Fruit fly (Drosophila melanogaster) whole organism, prepupa: ENCODE measurements around the gene mAChR-B.

Experiments used
- CG10631 ChIP-seq: fragments of 200-800 bp; sonication (Bioruptor generic); optimal IDR thresholded peaks from 2 replicates; lab custom pipeline; 2016; ENCODE audit warnings: missing biosample characterization, missing genetic modification characterization
- CG10669 ChIP-seq: fragments of 200-800 bp; sonication (Bioruptor generic); optimal IDR thresholded peaks from 3 replicates; lab custom pipeline; 2018; ENCODE audit warnings: missing biosample characterization, mild to moderate bottlenecking, missing genetic modification characterization, moderate library complexity
- CG11762 ChIP-seq: fragments of 200-800 bp; sonication (Bioruptor generic); optimal IDR thresholded peaks from 3 replicates; lab custom pipeline; 2016; ENCODE audit warnings: missing biosample characterization, missing genetic modification characterization; ENCODE audit not compliant: insufficient read depth
- CG15336 ChIP-seq: fragments of 200-800 bp; sonication (Bioruptor generic); IDR thresholded peaks from 2 replicates; pipeline ENCODE4 v1.3.6; 2022; ENCODE audit warnings: missing biosample characterization, missing genetic modification characterization
- CG1621 ChIP-seq: fragments of 200-800 bp; sonication (Bioruptor generic); optimal IDR thresholded peaks from 3 replicates; lab custom pipeline; 2018; ENCODE audit warnings: missing biosample characterization, mild to moderate bottlenecking, missing genetic modification characterization
- CG16779 ChIP-seq: fragments of 200-800 bp; sonication (Bioruptor generic); optimal IDR thresholded peaks from 3 replicates; lab custom pipeline; 2017; ENCODE audit warnings: missing biosample characterization, mild to moderate bottlenecking, missing genetic modification characterization
- CG3032 ChIP-seq: fragments of 200-800 bp; optimal IDR thresholded peaks from 2 replicates; lab custom pipeline; 2019; ENCODE audit warnings: missing biosample characterization, mild to moderate bottlenecking, missing genetic modification characterization, moderate library complexity
- CG31627 ChIP-seq: fragments of 200-800 bp; sonication (Bioruptor generic); optimal IDR thresholded peaks from 3 replicates; lab custom pipeline; 2016; ENCODE audit warnings: missing biosample characterization, missing genetic modification characterization
- CG32006 ChIP-seq: fragments of 200-800 bp; sonication (Bioruptor generic); optimal IDR thresholded peaks from 3 replicates; lab custom pipeline; 2017; ENCODE audit warnings: missing biosample characterization, mild to moderate bottlenecking, missing genetic modification characterization
- CG3919 ChIP-seq: fragments of 200-800 bp; sonication (Bioruptor generic); optimal IDR thresholded peaks from 3 replicates; lab custom pipeline; 2016; ENCODE audit warnings: missing biosample characterization, missing genetic modification characterization
- CG4318 ChIP-seq: fragments of 200-800 bp; sonication (Bioruptor generic); optimal IDR thresholded peaks from 3 replicates; lab custom pipeline; 2017; ENCODE audit warnings: missing biosample characterization, mild to moderate bottlenecking, missing genetic modification characterization
- CG6163 ChIP-seq: fragments of 200-800 bp; sonication (Bioruptor generic); IDR thresholded peaks from 3 replicates; pipeline ENCODE4 v1.3.6; 2022; ENCODE audit warnings: missing biosample characterization, missing genetic modification characterization
- CG6276 ChIP-seq: fragments of 200-800 bp; sonication (Bioruptor generic); optimal IDR thresholded peaks from 2 replicates; lab custom pipeline; 2017; ENCODE audit warnings: missing biosample characterization, mild to moderate bottlenecking, missing genetic modification characterization
- CG6792 ChIP-seq: fragments of 200-800 bp; sonication (Bioruptor generic); optimal IDR thresholded peaks from 3 replicates; lab custom pipeline; 2016; ENCODE audit warnings: missing biosample characterization, missing genetic modification characterization
- CG6808 ChIP-seq: fragments of 200-800 bp; sonication (Bioruptor generic); optimal IDR thresholded peaks from 3 replicates; lab custom pipeline; 2017; ENCODE audit warnings: missing biosample characterization, missing genetic modification characterization, mild to moderate bottlenecking, moderate library complexity, missing genetic modification reagents
- CG6854 ChIP-seq: fragments of 200-800 bp; sonication (Bioruptor generic); optimal IDR thresholded peaks from 2 replicates; lab custom pipeline; 2017; ENCODE audit warnings: missing biosample characterization, mild to moderate bottlenecking, missing genetic modification characterization
- CG7368 ChIP-seq: fragments of 200-800 bp; sonication (Bioruptor generic); optimal IDR thresholded peaks from 3 replicates; lab custom pipeline; 2016; ENCODE audit warnings: missing biosample characterization, missing genetic modification characterization
- CG8119 ChIP-seq: fragments of 200-800 bp; sonication (Bioruptor generic); IDR thresholded peaks from 3 replicates; pipeline ENCODE4 v1.3.6; 2022; ENCODE audit warnings: missing biosample characterization, missing genetic modification characterization
- CG9139 ChIP-seq: fragments of 200-800 bp; sonication (Bioruptor generic); optimal IDR thresholded peaks from 3 replicates; lab custom pipeline; 2017; ENCODE audit warnings: missing biosample characterization, mild to moderate bottlenecking, missing genetic modification characterization
- Eip75B ChIP-seq: fragments of 200-800 bp; sonication (Bioruptor generic); optimal IDR thresholded peaks from 3 replicates; lab custom pipeline; 2016; ENCODE audit warnings: missing biosample characterization, missing genetic modification characterization
- Eip78C ChIP-seq: fragments of 200-800 bp; sonication (Bioruptor generic); peaks from one replicate; lab custom pipeline; 2016; ENCODE audit warnings: missing biosample characterization, missing genetic modification characterization
- Eip93F ChIP-seq: fragments of 200-800 bp; sonication (Bioruptor generic); optimal IDR thresholded peaks from 2 replicates; lab custom pipeline; 2016; ENCODE audit warnings: missing biosample characterization, mild to moderate bottlenecking, missing genetic modification characterization
- Gug ChIP-seq: fragments of 200-800 bp; sonication (Bioruptor generic); IDR thresholded peaks from 2 replicates; pipeline ENCODE4 v1.3.6; 2022; ENCODE audit warnings: missing biosample characterization, missing genetic modification characterization
- Hr38 ChIP-seq: sonication (Bioruptor generic); optimal IDR thresholded peaks from 2 replicates; lab custom pipeline; 2016; ENCODE audit warnings: missing biosample characterization, missing genetic modification characterization
- Hr39 ChIP-seq: fragments of 200-800 bp; sonication (Bioruptor generic); optimal IDR thresholded peaks from 2 replicates; lab custom pipeline; 2016; ENCODE audit warnings: missing biosample characterization, missing genetic modification characterization
- Hr4 ChIP-seq: fragments of 200-800 bp; sonication (Bioruptor generic); optimal IDR thresholded peaks from 3 replicates; lab custom pipeline; 2016; ENCODE audit warnings: missing biosample characterization, missing genetic modification characterization
- Lpt ChIP-seq: fragments of 200-800 bp; sonication (Bioruptor generic); optimal IDR thresholded peaks from 3 replicates; lab custom pipeline; 2016; ENCODE audit warnings: missing biosample characterization, missing genetic modification characterization
- Met ChIP-seq: fragments of 200-800 bp; sonication (Bioruptor generic); optimal IDR thresholded peaks from 3 replicates; lab custom pipeline; 2016; ENCODE audit warnings: missing biosample characterization, missing genetic modification characterization
- OdsH ChIP-seq: fragments of 200-800 bp; sonication (Bioruptor generic); optimal IDR thresholded peaks from 3 replicates; lab custom pipeline; 2016; ENCODE audit warnings: missing biosample characterization, missing genetic modification characterization
- Smox ChIP-seq: fragments of 200-800 bp; sonication (Bioruptor generic); optimal IDR thresholded peaks from 3 replicates; lab custom pipeline; 2016; ENCODE audit warnings: missing biosample characterization, missing genetic modification characterization
- Sox102F ChIP-seq: fragments of 200-800 bp; sonication (Bioruptor generic); optimal IDR thresholded peaks from 2 replicates; lab custom pipeline; 2016; ENCODE audit warnings: missing biosample characterization, mild to moderate bottlenecking, missing genetic modification characterization
- Sox14 ChIP-seq: fragments of 200-800 bp; sonication (Bioruptor generic); optimal IDR thresholded peaks from 3 replicates; lab custom pipeline; 2016; ENCODE audit warnings: missing biosample characterization, missing genetic modification characterization
- achi ChIP-seq: fragments of 200-800 bp; sonication (Bioruptor generic); optimal IDR thresholded peaks from 3 replicates; lab custom pipeline; 2016; ENCODE audit warnings: missing biosample characterization, missing genetic modification characterization
- acj6 ChIP-seq: fragments of 200-800 bp; sonication (Bioruptor generic); optimal IDR thresholded peaks from 3 replicates; lab custom pipeline; 2016; ENCODE audit warnings: missing biosample characterization, missing genetic modification characterization
- dsx ChIP-seq: fragments of 200-800 bp; optimal IDR thresholded peaks from 3 replicates; lab custom pipeline; 2019; ENCODE audit warnings: missing biosample characterization, mild to moderate bottlenecking, missing genetic modification characterization, moderate library complexity; ENCODE audit not compliant: poor library complexity, severe bottlenecking
- eg ChIP-seq: fragments of 200-800 bp; sonication (Bioruptor generic); IDR thresholded peaks from 3 replicates; pipeline ENCODE4 v1.3.6; 2022; ENCODE audit warnings: missing biosample characterization, missing genetic modification characterization
- esn ChIP-seq: fragments of 200-800 bp; sonication (Bioruptor generic); optimal IDR thresholded peaks from 2 replicates; lab custom pipeline; 2016; ENCODE audit warnings: missing biosample characterization, mild to moderate bottlenecking, missing genetic modification characterization, moderate library complexity
- fd85E ChIP-seq: fragments of 200-800 bp; sonication (Bioruptor generic); optimal IDR thresholded peaks from 3 replicates; lab custom pipeline; 2016; ENCODE audit warnings: missing biosample characterization, missing genetic modification characterization
- fkh ChIP-seq: fragments of 200-800 bp; sonication (Bioruptor generic); optimal IDR thresholded peaks from 3 replicates; lab custom pipeline; 2017; ENCODE audit warnings: missing biosample characterization, mild to moderate bottlenecking, missing genetic modification characterization, moderate library complexity
- lz ChIP-seq: fragments of 200-800 bp; sonication (Bioruptor generic); optimal IDR thresholded peaks from 3 replicates; lab custom pipeline; 2016; ENCODE audit warnings: missing biosample characterization, missing genetic modification characterization
- net ChIP-seq: fragments of 200-800 bp; sonication (Bioruptor generic); optimal IDR thresholded peaks from 3 replicates; lab custom pipeline; 2016; ENCODE audit warnings: missing biosample characterization, missing genetic modification characterization
- pdm3 ChIP-seq: fragments of 200-800 bp; sonication (Bioruptor generic); optimal IDR thresholded peaks from 3 replicates; lab custom pipeline; 2016; ENCODE audit warnings: missing biosample characterization, missing genetic modification characterization
- salr ChIP-seq, 2 experiments: fragments of 200-800 bp; sonication (Bioruptor generic); optimal IDR thresholded peaks; 3 replicates each; lab custom pipeline; 2016 to 2018; ENCODE audit warnings: missing biosample characterization in 2 of 2, missing genetic modification characterization in 2 of 2, mild to moderate bottlenecking in 1 of 2
- spab ChIP-seq: fragments of 200-800 bp; sonication (Bioruptor generic); optimal IDR thresholded peaks from 2 replicates; lab custom pipeline; 2017; ENCODE audit warnings: missing biosample characterization, mild to moderate bottlenecking, missing genetic modification characterization, missing genetic modification reagents
- topi ChIP-seq: fragments of 200-800 bp; sonication (Bioruptor generic); optimal IDR thresholded peaks from 3 replicates; lab custom pipeline; 2016; ENCODE audit warnings: missing biosample characterization, missing genetic modification characterization
- vri ChIP-seq: fragments of 200-800 bp; sonication (Bioruptor generic); optimal IDR thresholded peaks from 3 replicates; lab custom pipeline; 2016; ENCODE audit warnings: missing biosample characterization, mild to moderate bottlenecking, missing genetic modification characterization

mAChR-B gene

dm6 chr3R:8105088-8105542, 46.0 kb downstream of the mAChR-B start, which contains the start of gene puc (continued):
- TF ChIP-seq CG16779 (tag; lab: Kevin White, UChicago) (peak; percentile 50), Sox102F (GFP tag; lab: Kevin White, UChicago) (peak; percentile 65), CG15336 (no peak), Hr39 (peak; percentile 3), lz (GFP tag; lab: Kevin White, UChicago) (peak; percentile 2), spab (GFP tag; lab: Kevin White, UChicago) (no peak), CG6276 (GFP tag; lab: Kevin White, UChicago) (no peak), Smox (GFP tag; lab: Kevin White, UChicago) (peak; percentile 31), CG31627 (peak; percentile 19), achi (GFP tag; lab: Kevin White, UChicago) (peak; percentile 34), CG32006 (no peak), CG8119 (no peak), CG6163 (GFP tag; lab: Robert Waterston, UW) (no peak), topi (GFP tag; lab: Kevin White, UChicago) (peak; percentile 46), Lpt (no peak), dsx (GFP tag; lab: Kevin White, UChicago) (peak; percentile 7), OdsH (GFP tag; lab: Kevin White, UChicago) (no peak), CG6808 (no peak), fd85E (GFP tag; lab: Kevin White, UChicago) (peak; percentile 28), Eip78C (GFP tag; lab: Kevin White, UChicago) (peak; percentile 71), CG10631 (no peak), CG3032 (tag; lab: Kevin White, UChicago) (no peak), CG7368 (peak; percentile 11), Eip93F (GFP tag; lab: Kevin White, UChicago) (peak; percentile 36), vri (GFP tag; lab: Kevin White, UChicago) (peak; percentile 83), CG10669 (GFP tag; lab: Kevin White, UChicago) (no peak), esn (GFP tag; lab: Kevin White, UChicago) (peak; percentile 63), net (peak; percentile 49), pdm3 (peak; percentile 23), fkh (GFP tag; lab: Kevin White, UChicago) (peak; percentile 23), Eip75B (GFP tag; lab: Kevin White, UChicago) (peak; percentile 14), CG6854 (GFP tag; lab: Kevin White, UChicago) (peak; percentile 51)

DNA sequence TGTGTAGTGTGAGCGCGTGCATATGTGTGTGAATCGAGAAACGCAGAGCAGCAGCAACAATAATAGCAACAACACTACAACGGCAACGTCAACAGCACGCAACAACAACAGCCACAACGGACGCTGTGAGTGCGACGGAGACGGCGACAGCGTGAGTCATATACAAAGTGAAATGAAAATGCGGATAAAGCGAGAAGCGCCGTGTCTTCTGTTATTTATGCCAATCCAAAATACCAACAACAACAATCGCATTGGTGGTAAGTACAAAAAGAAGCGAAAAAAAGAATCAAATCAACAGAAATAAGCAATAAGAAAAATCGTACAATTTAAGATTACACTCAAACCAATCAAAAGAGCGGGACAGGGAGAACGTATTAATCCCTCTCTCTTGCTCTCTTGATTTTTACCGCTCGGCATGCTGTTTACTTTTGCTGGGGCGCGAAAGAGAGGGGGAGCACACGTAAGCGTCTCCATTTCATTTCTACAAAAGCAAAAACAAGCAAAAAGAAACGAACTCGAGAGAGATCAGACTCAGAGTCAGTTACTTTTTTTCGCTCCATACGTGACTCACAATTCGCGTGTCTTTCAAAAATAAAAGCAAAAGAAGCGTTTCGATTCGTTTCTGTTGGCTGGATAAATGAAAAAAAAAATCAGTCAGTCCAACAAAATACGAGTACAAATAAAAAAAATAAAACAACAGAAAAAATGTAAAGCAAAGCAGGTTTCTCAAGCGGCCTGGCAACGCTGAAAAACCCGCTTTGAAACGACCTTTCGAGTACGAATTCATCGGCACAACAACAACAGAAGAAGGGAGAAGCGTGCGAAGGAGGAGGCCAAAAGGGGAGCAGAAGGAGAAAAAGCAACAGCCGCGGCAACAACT, 47.0 kb downstream of the mAChR-B start:
- TF ChIP-seq esn (GFP tag; lab: Kevin White, UChicago), result peak; percentile 92
- peak; percentile 100 for TF ChIP-seq CG9139 (GFP tag; lab: Kevin White, UChicago)
- peak; percentile 99 for TF ChIP-seq CG6854 (GFP tag; lab: Kevin White, UChicago)
- TF ChIP-seq dsx (GFP tag; lab: Kevin White, UChicago), result peak; percentile 98
- TF ChIP-seq CG15336, result no peak
- no peak for TF ChIP-seq CG8119
- TF ChIP-seq acj6 (GFP tag; lab: Kevin White, UChicago), result peak; percentile 77
- peak; percentile 98 for TF ChIP-seq CG6276 (GFP tag; lab: Kevin White, UChicago)
- TF ChIP-seq salr (GFP tag; optimal IDR thresholded peaks at IDR 0.05; lab: Kevin White, UChicago), result peak; percentile 96 to 98
- TF ChIP-seq eg (GFP tag; lab: Robert Waterston, UW), result no peak
- no peak for TF ChIP-seq CG4318 (GFP tag; lab: Kevin White, UChicago)
- TF ChIP-seq Sox102F (GFP tag; lab: Kevin White, UChicago), result peak; percentile 98
- TF ChIP-seq Met (GFP tag; lab: Kevin White, UChicago), result peak; percentile 93
- peak; percentile 92 for TF ChIP-seq CG6792 (GFP tag; lab: Kevin White, UChicago)
- TF ChIP-seq Hr38 (GFP tag; lab: Kevin White, UChicago), result peak; percentile 87
- TF ChIP-seq fkh (GFP tag; lab: Kevin White, UChicago), result peak; percentile 96
- TF ChIP-seq CG16779 (tag; lab: Kevin White, UChicago), result peak; percentile 99
- TF ChIP-seq fd85E (GFP tag; lab: Kevin White, UChicago), result peak; percentile 87
- peak; percentile 98 for TF ChIP-seq CG1621 (tag; lab: Kevin White, UChicago)
- peak; percentile 99 for TF ChIP-seq CG6808
- TF ChIP-seq Gug, result no peak
- TF ChIP-seq CG7368, result peak; percentile 97
- TF ChIP-seq Hr4, result peak; percentile 46
- TF ChIP-seq CG3919 (GFP tag; lab: Kevin White, UChicago), result peak; percentile 94
- TF ChIP-seq pdm3, result peak; percentile 94
- TF ChIP-seq CG11762 (GFP tag; lab: Kevin White, UChicago), result peak; percentile 85
- TF ChIP-seq Hr39, result peak; percentile 85
- peak; percentile 95 for TF ChIP-seq CG3032 (tag; lab: Kevin White, UChicago)
- TF ChIP-seq Sox14, result peak; percentile 90
- no peak for TF ChIP-seq CG6163 (GFP tag; lab: Robert Waterston, UW)
- TF ChIP-seq Eip93F (GFP tag; lab: Kevin White, UChicago), result peak; percentile 87
- TF ChIP-seq CG10631, result peak; percentile 78
